Fruit fly (Drosophila melanogaster): ENCODE data around the gene stwl.

Gene stwl

DNA sequence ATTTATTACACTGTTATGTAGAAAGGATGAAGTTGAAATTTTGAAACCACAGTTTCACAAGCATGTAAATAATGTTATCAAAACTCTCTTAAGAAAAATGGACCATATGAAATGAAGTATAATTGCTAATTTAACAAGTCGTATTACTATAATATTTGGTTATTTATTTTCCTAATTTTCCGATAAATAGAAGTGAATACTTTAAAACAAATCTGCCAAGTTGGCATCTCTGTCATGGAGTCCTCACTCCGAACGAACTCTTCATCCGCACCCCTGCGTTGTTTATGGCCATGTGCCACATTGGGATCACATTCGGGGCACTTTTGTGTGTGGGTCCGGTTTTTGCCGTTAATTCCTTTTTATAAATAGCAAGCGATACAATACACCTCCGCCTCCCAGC lies 9.9 kb downstream of the stwl start:
- TF ChIP-seq insv (optimal IDR thresholded peaks at IDR 0.05) (no peak), h (optimal IDR thresholded peaks at IDR 0.05) (no peak), Sin3A (optimal IDR thresholded peaks at IDR 0.05) (no peak), Myc (optimal IDR thresholded peaks at IDR 0.05) (no peak), psq (optimal IDR thresholded peaks at IDR 0.05) (no peak), ttk (optimal IDR thresholded peaks at IDR 0.05) (no peak)

DNA sequence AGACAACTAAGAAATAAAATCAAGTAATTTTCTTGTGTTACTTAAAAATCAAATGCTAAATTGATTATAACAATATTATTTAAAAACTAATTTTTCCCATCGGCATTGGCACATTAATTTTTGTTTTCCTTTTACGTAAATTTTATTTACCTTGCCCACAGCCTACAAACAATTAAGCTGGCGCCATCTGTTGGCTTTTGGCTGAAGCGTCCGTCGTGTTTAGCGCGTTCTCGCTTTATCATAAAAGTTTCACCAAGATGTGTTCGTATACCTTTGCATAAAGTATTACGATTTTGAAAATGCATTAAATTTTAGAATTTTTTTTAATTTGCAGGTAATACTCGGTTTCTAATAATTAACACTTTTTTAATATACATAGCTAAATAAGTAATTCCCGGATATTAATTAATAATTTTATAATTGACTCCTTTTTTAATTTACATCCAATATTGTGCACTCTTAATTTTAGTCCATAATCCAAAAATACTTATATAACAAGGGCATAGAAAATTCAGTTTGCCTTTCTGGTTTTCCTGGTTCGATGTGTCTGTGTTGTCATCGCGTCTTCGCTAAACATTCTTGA lies 12.6 kb downstream of the stwl start:
- TF ChIP-seq insv (optimal IDR thresholded peaks at IDR 0.05) (no peak), Myc (optimal IDR thresholded peaks at IDR 0.05) (no peak), ttk (optimal IDR thresholded peaks at IDR 0.05) (no peak), Sin3A (optimal IDR thresholded peaks at IDR 0.05) (no peak), h (optimal IDR thresholded peaks at IDR 0.05) (no peak), psq (optimal IDR thresholded peaks at IDR 0.05) (no peak)

DNA sequence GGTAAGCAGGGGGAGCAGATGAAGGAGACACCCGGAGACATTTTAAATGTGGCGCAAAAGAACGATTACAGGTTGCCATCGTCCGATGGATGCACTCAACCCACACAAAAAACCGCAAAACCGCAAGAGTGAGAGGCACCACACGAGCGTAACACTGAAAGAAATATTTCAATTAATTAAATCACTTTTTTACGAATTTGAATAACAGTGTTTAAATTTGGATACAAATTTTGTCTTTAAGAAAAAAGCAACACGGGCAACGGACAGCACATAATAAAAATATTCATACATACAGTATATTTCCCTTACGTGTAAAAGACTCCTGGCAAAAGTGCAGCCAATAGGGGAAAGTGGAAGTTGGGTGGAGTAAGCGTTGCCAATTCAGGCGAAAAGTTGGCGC lies 20.5 kb downstream of the stwl start:
- TF ChIP-seq h (optimal IDR thresholded peaks at IDR 0.05): no peak
- no peak for TF ChIP-seq Myc (optimal IDR thresholded peaks at IDR 0.05)
- TF ChIP-seq ttk (optimal IDR thresholded peaks at IDR 0.05): no peak
- TF ChIP-seq Sin3A (optimal IDR thresholded peaks at IDR 0.05): no peak
- TF ChIP-seq psq (optimal IDR thresholded peaks at IDR 0.05): no peak
- no peak for TF ChIP-seq insv (optimal IDR thresholded peaks at IDR 0.05)

dm6 chr3L:14381523-14381922 lies 28.2 kb downstream of the stwl start, which contains the start of gene CG43120:
Gene CG43120, plus strand, starts transcription at chr3L:14381913.
- TF ChIP-seq ttk (optimal IDR thresholded peaks at IDR 0.05) (no peak), insv (optimal IDR thresholded peaks at IDR 0.05) (no peak), Sin3A (optimal IDR thresholded peaks at IDR 0.05) (no peak), psq (optimal IDR thresholded peaks at IDR 0.05) (no peak), h (optimal IDR thresholded peaks at IDR 0.05) (no peak), Myc (optimal IDR thresholded peaks at IDR 0.05) (no peak)

DNA sequence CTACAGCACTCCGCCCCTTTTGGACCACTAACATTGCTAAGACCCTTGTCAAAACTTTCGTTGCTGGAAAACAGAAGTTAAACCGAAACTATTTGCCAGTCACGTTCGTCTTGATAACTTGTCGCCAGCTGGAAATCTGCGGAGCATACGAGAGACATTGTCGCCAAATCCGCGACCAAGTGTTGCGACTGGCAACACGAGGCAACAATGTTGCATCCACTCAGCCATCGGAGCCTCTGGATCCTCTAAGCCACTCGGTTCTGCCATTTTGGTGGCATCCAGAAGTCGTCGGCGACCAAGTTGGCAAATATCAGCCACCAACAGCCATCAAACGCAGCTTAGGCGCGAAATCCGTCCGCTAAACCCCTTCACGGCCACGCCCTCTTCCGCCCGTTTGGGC lies 33.9 kb downstream of the stwl start:
- TF ChIP-seq Sin3A (optimal IDR thresholded peaks at IDR 0.05): no peak

dm6 chr3L:14374499-14374898 lies 35.2 kb downstream of the stwl start:
- TF ChIP-seq h (optimal IDR thresholded peaks at IDR 0.05) (no peak), ttk (optimal IDR thresholded peaks at IDR 0.05) (no peak)

dm6 chr3L:14369607-14370006 lies 40.1 kb downstream of the stwl start, which contains the start of gene CG13481:
Gene CG13481, minus strand, starts transcription at chr3L:14369707.
- TF ChIP-seq insv (optimal IDR thresholded peaks at IDR 0.05): no peak
- no peak for TF ChIP-seq ttk (optimal IDR thresholded peaks at IDR 0.05)
- no peak for TF ChIP-seq Myc (optimal IDR thresholded peaks at IDR 0.05)
- TF ChIP-seq psq (optimal IDR thresholded peaks at IDR 0.05): no peak
- TF ChIP-seq h (optimal IDR thresholded peaks at IDR 0.05): no peak
- TF ChIP-seq Sin3A (optimal IDR thresholded peaks at IDR 0.05): no peak

dm6 chr3L:14366124-14366523 lies 43.6 kb downstream of the stwl start:
- TF ChIP-seq ttk (optimal IDR thresholded peaks at IDR 0.05): no peak
- no peak for TF ChIP-seq psq (optimal IDR thresholded peaks at IDR 0.05)
- TF ChIP-seq h (optimal IDR thresholded peaks at IDR 0.05): no peak
- TF ChIP-seq Myc (optimal IDR thresholded peaks at IDR 0.05): no peak
- no peak for TF ChIP-seq Sin3A (optimal IDR thresholded peaks at IDR 0.05)
- TF ChIP-seq insv (optimal IDR thresholded peaks at IDR 0.05): no peak

dm6 chr3L:14365440-14365839 lies 44.3 kb downstream of the stwl start:
- TF ChIP-seq psq (optimal IDR thresholded peaks at IDR 0.05): no peak
- no peak for TF ChIP-seq Sin3A (optimal IDR thresholded peaks at IDR 0.05)
- no peak for TF ChIP-seq insv (optimal IDR thresholded peaks at IDR 0.05)
- TF ChIP-seq ttk (optimal IDR thresholded peaks at IDR 0.05): no peak
- TF ChIP-seq h (optimal IDR thresholded peaks at IDR 0.05): no peak
- TF ChIP-seq Myc (optimal IDR thresholded peaks at IDR 0.05): no peak

DNA sequence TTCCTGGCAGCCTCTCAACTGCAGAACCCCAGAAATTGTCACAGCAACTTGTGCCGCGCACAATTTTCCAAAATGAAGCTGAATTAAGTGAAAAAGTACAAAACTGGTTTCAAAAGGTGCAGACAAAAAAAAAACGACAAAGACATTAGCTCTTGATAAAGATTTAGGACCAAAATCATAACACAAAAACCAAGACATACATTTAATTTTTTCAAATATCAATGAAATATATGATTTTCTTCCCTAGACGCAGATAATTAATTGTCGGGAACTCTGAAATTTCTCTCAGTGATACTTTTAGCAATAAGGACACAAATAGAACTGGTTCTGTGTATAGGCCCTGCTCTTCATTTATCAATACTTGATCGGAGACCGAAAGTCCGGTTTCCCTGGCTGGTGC lies 45.0 kb downstream of the stwl start:
- TF ChIP-seq insv (optimal IDR thresholded peaks at IDR 0.05) (no peak), h (optimal IDR thresholded peaks at IDR 0.05) (no peak), ttk (optimal IDR thresholded peaks at IDR 0.05) (no peak), Sin3A (optimal IDR thresholded peaks at IDR 0.05) (no peak), psq (optimal IDR thresholded peaks at IDR 0.05) (no peak)

DNA sequence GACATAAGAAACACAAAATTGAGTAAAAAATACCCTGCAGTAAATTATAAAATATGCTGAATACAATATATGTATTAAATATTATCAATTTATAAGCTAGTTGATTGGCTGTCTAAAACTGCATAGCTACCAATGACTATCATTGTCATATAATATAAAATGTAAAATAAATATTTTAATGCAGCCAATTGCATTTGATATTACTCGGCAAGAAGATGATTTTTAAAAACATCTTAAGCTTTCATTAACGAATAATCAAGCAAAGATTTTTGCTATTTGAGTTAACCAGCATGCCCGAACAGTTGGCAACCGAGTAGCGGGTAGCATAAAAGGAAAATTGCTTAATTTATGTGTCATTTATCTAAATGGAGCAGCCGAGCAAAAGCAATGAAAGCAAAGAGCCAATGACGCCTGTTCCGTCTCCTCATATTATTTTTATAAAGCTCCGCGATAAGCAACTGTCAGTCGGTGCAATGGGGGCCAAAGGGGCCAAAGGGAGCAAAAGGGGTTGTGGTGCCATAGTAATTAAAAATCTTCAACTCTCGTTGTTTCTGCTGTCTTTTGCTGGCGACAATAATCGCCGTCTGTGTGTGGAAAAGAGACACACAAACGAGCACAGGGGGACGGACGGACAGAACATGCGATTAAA lies 46.5 kb downstream of the stwl start:
- TF ChIP-seq h (optimal IDR thresholded peaks at IDR 0.05): no peak
- no peak for TF ChIP-seq insv (optimal IDR thresholded peaks at IDR 0.05)
- no peak for TF ChIP-seq Sin3A (optimal IDR thresholded peaks at IDR 0.05)
- TF ChIP-seq ttk (optimal IDR thresholded peaks at IDR 0.05): no peak
- TF ChIP-seq psq (optimal IDR thresholded peaks at IDR 0.05): no peak

- TF ChIP-seq Myc (optimal IDR thresholded peaks at IDR 0.05) (no peak), psq (optimal IDR thresholded peaks at IDR 0.05) (no peak), Sin3A (optimal IDR thresholded peaks at IDR 0.05) (no peak), h (optimal IDR thresholded peaks at IDR 0.05) (no peak), insv (optimal IDR thresholded peaks at IDR 0.05) (no peak), ttk (optimal IDR thresholded peaks at IDR 0.05) (no peak)
Measured at dm6 chr3L:14362660-14363059, 47.1 kb downstream of the stwl start.

- TF ChIP-seq ttk (optimal IDR thresholded peaks at IDR 0.05): no peak
- no peak for TF ChIP-seq psq (optimal IDR thresholded peaks at IDR 0.05)
- TF ChIP-seq h (optimal IDR thresholded peaks at IDR 0.05): no peak
- no peak for TF ChIP-seq insv (optimal IDR thresholded peaks at IDR 0.05)
- TF ChIP-seq Sin3A (optimal IDR thresholded peaks at IDR 0.05): no peak
- no peak for TF ChIP-seq Myc (optimal IDR thresholded peaks at IDR 0.05)
Measured at dm6 chr3L:14362028-14362427, 47.7 kb downstream of the stwl start.
